Worm (Caenorhabditis elegans) whole organism, mixed stage, embryonic: ENCODE results near the gene C15F1.8.

ENCODE experiments used
- blmp-1 ChIP-seq: fragments of 150-350 bp; optimal IDR thresholded peaks from 2 replicates; lab custom pipeline; 2014; ENCODE audit warnings: missing biosample characterization, missing genetic modification characterization
- ceh-39 ChIP-seq: fragments of 150-350 bp; optimal IDR thresholded peaks from 2 replicates; lab custom pipeline; 2014; ENCODE audit warnings: missing biosample characterization, missing genetic modification characterization
- ceh-43 ChIP-seq: fragments of 200-800 bp; sonication (Bioruptor generic); optimal IDR thresholded peaks from 2 replicates; lab custom pipeline; 2018; ENCODE audit warnings: mild to moderate bottlenecking, missing genetic modification characterization, moderate library complexity, missing compliant biosample characterization
- ceh-83 ChIP-seq: fragments of 200-800 bp; sonication (Bioruptor generic); optimal IDR thresholded peaks from 2 replicates; lab custom pipeline; 2018; ENCODE audit warnings: mild to moderate bottlenecking, missing genetic modification characterization, missing compliant biosample characterization
- ces-1 ChIP-seq: fragments of 150-350 bp; optimal IDR thresholded peaks from 2 replicates; lab custom pipeline; 2014; ENCODE audit warnings: missing biosample characterization, missing genetic modification reagents, missing genetic modification characterization
- drap-1 ChIP-seq: fragments of 200-800 bp; sonication (Bioruptor generic); optimal IDR thresholded peaks from 3 replicates; lab custom pipeline; 2018; ENCODE audit warnings: mild to moderate bottlenecking, missing genetic modification characterization, missing compliant biosample characterization
- elt-1 ChIP-seq: sonication (generic microtip); optimal IDR thresholded peaks from 2 replicates; lab custom pipeline; 2017; ENCODE audit warnings: missing genetic modification characterization, mild to moderate bottlenecking, missing compliant biosample characterization, antibody characterized with exemption, moderate library complexity, borderline replicate concordance; ENCODE audit not compliant: insufficient read depth
- elt-3 ChIP-seq: fragments of 150-350 bp; optimal IDR thresholded peaks from 2 replicates; lab custom pipeline; 2014; ENCODE audit warnings: missing biosample characterization, missing genetic modification characterization
- ham-2 ChIP-seq: fragments of 200-800 bp; sonication (Bioruptor generic); optimal IDR thresholded peaks from 2 replicates; lab custom pipeline; 2018; ENCODE audit warnings: mild to moderate bottlenecking, missing genetic modification characterization, missing compliant biosample characterization
- hlh-1 ChIP-seq: fragments of 150-350 bp; optimal IDR thresholded peaks from 2 replicates; lab custom pipeline; 2014; ENCODE audit warnings: missing biosample characterization, missing genetic modification reagents, missing genetic modification characterization
- lin-13 ChIP-seq: fragments of 150-350 bp; optimal IDR thresholded peaks from 2 replicates; lab custom pipeline; 2014; ENCODE audit warnings: missing biosample characterization, missing genetic modification characterization
- lin-32 ChIP-seq: fragments of 200-800 bp; sonication (Bioruptor generic); optimal IDR thresholded peaks from 2 replicates; lab custom pipeline; 2018; ENCODE audit warnings: mild to moderate bottlenecking, missing genetic modification characterization, missing compliant biosample characterization
- lsy-2 ChIP-seq: fragments of 150-350 bp; optimal IDR thresholded peaks from 2 replicates; lab custom pipeline; 2014; ENCODE audit warnings: missing biosample characterization, missing genetic modification characterization
- mab-5 ChIP-seq: fragments of 150-350 bp; optimal IDR thresholded peaks from 2 replicates; lab custom pipeline; 2014; ENCODE audit warnings: missing biosample characterization, missing genetic modification characterization
- mls-2 ChIP-seq: sonication (generic microtip); optimal IDR thresholded peaks from 2 replicates; lab custom pipeline; 2016; ENCODE audit warnings: mild to moderate bottlenecking, missing genetic modification characterization, moderate library complexity, missing compliant biosample characterization
- nhr-2 ChIP-seq: fragments of 150-350 bp; optimal IDR thresholded peaks from 2 replicates; lab custom pipeline; 2014; ENCODE audit warnings: missing biosample characterization, missing genetic modification characterization
- nhr-237 ChIP-seq: fragments of 150-350 bp; optimal IDR thresholded peaks from 2 replicates; lab custom pipeline; 2014; ENCODE audit warnings: missing biosample characterization, missing genetic modification characterization
- nhr-28 ChIP-seq: fragments of 150-350 bp; optimal IDR thresholded peaks from 2 replicates; lab custom pipeline; 2014; ENCODE audit warnings: missing biosample characterization, missing genetic modification characterization
- nhr-76 ChIP-seq: sonication (generic microtip); optimal IDR thresholded peaks from 2 replicates; lab custom pipeline; 2017; ENCODE audit warnings: missing biosample characterization, missing genetic modification characterization
- pha-4 ChIP-seq: fragments of 150-350 bp; optimal IDR thresholded peaks from 2 replicates; lab custom pipeline; 2018; ENCODE audit warnings: missing biosample characterization, missing genetic modification reagents, missing genetic modification characterization
- sem-2 ChIP-seq: fragments of 200-800 bp; sonication (Bioruptor generic); optimal IDR thresholded peaks from 2 replicates; lab custom pipeline; 2018; ENCODE audit warnings: mild to moderate bottlenecking, missing genetic modification characterization, missing compliant biosample characterization
- snpc-4 ChIP-seq: fragments of 150-350 bp; optimal IDR thresholded peaks from 2 replicates; lab custom pipeline; 2014; ENCODE audit warnings: missing biosample characterization, missing genetic modification characterization
- sptf-1 ChIP-seq: sonication (generic microtip); optimal IDR thresholded peaks from 2 replicates; lab custom pipeline; 2017; ENCODE audit warnings: mild to moderate bottlenecking, missing genetic modification characterization, moderate library complexity, missing compliant biosample characterization
- tbx-8 ChIP-seq: fragments of 200-800 bp; sonication (Bioruptor generic); optimal IDR thresholded peaks from 2 replicates; lab custom pipeline; 2018; ENCODE audit warnings: mild to moderate bottlenecking, missing genetic modification characterization, moderate library complexity, missing compliant biosample characterization
- unc-120 ChIP-seq: sonication (generic microtip); optimal IDR thresholded peaks from 2 replicates; lab custom pipeline; 2017; ENCODE audit warnings: missing genetic modification characterization, missing compliant biosample characterization; ENCODE audit not compliant: poor library complexity, severe bottlenecking
- unc-39 ChIP-seq: fragments of 150-350 bp; optimal IDR thresholded peaks from 2 replicates; lab custom pipeline; 2014; ENCODE audit warnings: missing biosample characterization, missing genetic modification characterization
- unc-62 ChIP-seq: fragments of 150-350 bp; optimal IDR thresholded peaks from 2 replicates; lab custom pipeline; 2014; ENCODE audit warnings: missing biosample characterization, missing genetic modification reagents, missing genetic modification characterization
- zip-8 ChIP-seq: fragments of 150-350 bp; optimal IDR thresholded peaks from 2 replicates; lab custom pipeline; 2014; ENCODE audit warnings: missing biosample characterization, missing genetic modification characterization
- ztf-11 ChIP-seq: fragments of 150-350 bp; optimal IDR thresholded peaks from 2 replicates; lab custom pipeline; 2014; ENCODE audit warnings: missing biosample characterization, missing genetic modification characterization

C15F1.8 gene

ce11 chrII:6930072-6930471 lies 47.6 kb downstream of the C15F1.8 start:
- peak; percentile 44 for TF ChIP-seq ces-1 (GFP tag; lab: Kevin White, UChicago)
- no peak for TF ChIP-seq nhr-237

- no peak for TF ChIP-seq unc-120 (tag; lab: Kevin White, UChicago)
- TF ChIP-seq mls-2 (tag; lab: Kevin White, UChicago) = no peak
- no peak for TF ChIP-seq lsy-2 (tag; lab: Kevin White, UChicago)
- TF ChIP-seq ceh-43 (GFP tag; lab: Kevin White, UChicago) = no peak
- TF ChIP-seq ces-1 (GFP tag; lab: Kevin White, UChicago) = peak; percentile 12
- no peak for TF ChIP-seq tbx-8 (GFP tag; lab: Kevin White, UChicago)
- no peak for TF ChIP-seq snpc-4 (tag; lab: Kevin White, UChicago)
Observed at ce11 chrII:6928416-6928815, 49.2 kb downstream of the C15F1.8 start, which contains the start of gene flcn-1. TSS of gene flcn-1 (plus strand) at chrII:6928763.

ce11 chrII:6927603-6928002 lies 50.0 kb downstream of the C15F1.8 start, which contains the start of gene F22D3.4:
TSS of gene F22D3.4 (minus strand) at chrII:6927603.
- no peak for TF ChIP-seq drap-1 (GFP tag; lab: Kevin White, UChicago)

ce11 chrII:6927034-6927433 lies 50.6 kb downstream of the C15F1.8 start:
- TF ChIP-seq mab-5 (tag; lab: Kevin White, UChicago) = no peak
- TF ChIP-seq ceh-83 (GFP tag; lab: Kevin White, UChicago) = no peak
- no peak for TF ChIP-seq unc-62 (GFP tag; lab: Kevin White, UChicago)
- TF ChIP-seq lin-32 (GFP tag; lab: Kevin White, UChicago) = no peak
- no peak for TF ChIP-seq ceh-39 (tag; lab: Kevin White, UChicago)
- no peak for TF ChIP-seq pha-4 (tag; lab: Kevin White, UChicago)
- TF ChIP-seq ham-2 (GFP tag; lab: Kevin White, UChicago) = no peak
- TF ChIP-seq nhr-28 = no peak
- TF ChIP-seq elt-3 = no peak
- TF ChIP-seq hlh-1 (tag; lab: Kevin White, UChicago) = no peak
- TF ChIP-seq unc-39 (tag; lab: Kevin White, UChicago) = no peak
- TF ChIP-seq drap-1 (GFP tag; lab: Kevin White, UChicago) = no peak
- TF ChIP-seq sptf-1 = no peak
- no peak for TF ChIP-seq mls-2 (tag; lab: Kevin White, UChicago)
- TF ChIP-seq elt-1 = no peak
- TF ChIP-seq ztf-11 (tag; lab: Kevin White, UChicago) = no peak
- no peak for TF ChIP-seq sem-2
- TF ChIP-seq, all 35 proteins: peak for 0

- TF ChIP-seq ceh-83 (GFP tag; lab: Kevin White, UChicago) (no peak), hlh-1 (tag; lab: Kevin White, UChicago) (no peak), drap-1 (GFP tag; lab: Kevin White, UChicago) (no peak), nhr-76 (no peak), lin-32 (GFP tag; lab: Kevin White, UChicago) (no peak), unc-120 (tag; lab: Kevin White, UChicago) (peak; percentile 77), mls-2 (tag; lab: Kevin White, UChicago) (no peak), lsy-2 (tag; lab: Kevin White, UChicago) (no peak), blmp-1 (no peak), ztf-11 (tag; lab: Kevin White, UChicago) (no peak), ham-2 (GFP tag; lab: Kevin White, UChicago) (no peak), snpc-4 (tag; lab: Kevin White, UChicago) (no peak), pha-4 (tag; lab: Kevin White, UChicago) (no peak), nhr-237 (peak; percentile 1)
Observed at ce11 chrII:6926488-6926887, 51.1 kb downstream of the C15F1.8 start.

- TF ChIP-seq ceh-39 (tag; lab: Kevin White, UChicago) (peak; percentile 62), zip-8 (tag; lab: Kevin White, UChicago) (peak; percentile 20), unc-62 (GFP tag; lab: Kevin White, UChicago) (peak; percentile 27), nhr-76 (no peak), drap-1 (GFP tag; lab: Kevin White, UChicago) (no peak), ham-2 (GFP tag; lab: Kevin White, UChicago) (peak; percentile 65), pha-4 (tag; lab: Kevin White, UChicago) (peak; percentile 57), ztf-11 (tag; lab: Kevin White, UChicago) (no peak), nhr-2 (tag; lab: Kevin White, UChicago) (peak; percentile 76), lin-13 (tag; lab: Kevin White, UChicago) (peak; percentile 27)
Observed at ce11 chrII:6926054-6926453, 51.6 kb downstream of the C15F1.8 start.
